Fruit fly (Drosophila melanogaster) whole organism, embryonic: ENCODE results near the gene ClC-c.

Source experiments
- ATbp ChIP-seq: fragments of 200-800 bp; sonication (Bioruptor generic); optimal IDR thresholded peaks from 2 replicates; lab custom pipeline; 2017; ENCODE audit warnings: missing biosample characterization, mild to moderate bottlenecking, missing genetic modification characterization, missing genetic modification reagents
- Atf-2 ChIP-seq: fragments of 200-800 bp; sonication (Bioruptor generic); optimal IDR thresholded peaks from 2 replicates; lab custom pipeline; 2016; ENCODE audit warnings: missing biosample characterization, missing genetic modification characterization
- Blimp-1 ChIP-seq: fragments of 200-800 bp; sonication (Bioruptor generic); optimal IDR thresholded peaks from 3 replicates; lab custom pipeline; 2018; ENCODE audit warnings: missing biosample characterization, missing genetic modification characterization, mild to moderate bottlenecking, moderate library complexity, missing genetic modification reagents
- CG12299 ChIP-seq: fragments of 200-800 bp; sonication (Bioruptor generic); optimal IDR thresholded peaks from 2 replicates; lab custom pipeline; 2018; ENCODE audit warnings: missing biosample characterization, mild to moderate bottlenecking, missing genetic modification characterization
- CG14014 ChIP-seq: fragments of 200-800 bp; sonication (Bioruptor generic); IDR thresholded peaks from 2 replicates; pipeline ENCODE4 v1.3.6; 2022; ENCODE audit warnings: missing biosample characterization, missing genetic modification characterization
- CG14441 ChIP-seq: fragments of 200-800 bp; sonication (Bioruptor generic); IDR thresholded peaks from 2 replicates; pipeline ENCODE4 v1.3.6; 2022; ENCODE audit warnings: missing biosample characterization, missing genetic modification characterization
- CG16813 ChIP-seq: fragments of 200-800 bp; sonication (Bioruptor generic); IDR thresholded peaks from 3 replicates; pipeline ENCODE4 v1.3.6; 2022; ENCODE audit warnings: missing biosample characterization, missing genetic modification characterization; ENCODE audit not compliant: partially characterized antibody
- CG17612 ChIP-seq: fragments of 200-800 bp; sonication (Bioruptor generic); IDR thresholded peaks from 2 replicates; pipeline ENCODE4 v1.3.6; 2022; ENCODE audit warnings: missing biosample characterization, missing genetic modification characterization
- CG17802 ChIP-seq: fragments of 200-800 bp; sonication (Bioruptor generic); optimal IDR thresholded peaks from 2 replicates; lab custom pipeline; 2018; ENCODE audit warnings: missing biosample characterization, mild to moderate bottlenecking, missing genetic modification characterization, moderate library complexity
- CG18476 ChIP-seq: fragments of 200-800 bp; sonication (Bioruptor generic); optimal IDR thresholded peaks from 2 replicates; lab custom pipeline; 2016; ENCODE audit warnings: missing biosample characterization, mild to moderate bottlenecking, missing genetic modification characterization
- CG2199 ChIP-seq: fragments of 200-800 bp; sonication (Bioruptor generic); IDR thresholded peaks from 3 replicates; pipeline ENCODE4 v1.3.6; 2022; ENCODE audit warnings: missing biosample characterization, missing genetic modification characterization
- CG30020 ChIP-seq: fragments of 200-800 bp; optimal IDR thresholded peaks from 2 replicates; lab custom pipeline; 2019; ENCODE audit warnings: missing biosample characterization, mild to moderate bottlenecking, missing genetic modification characterization, moderate library complexity
- CG4328 ChIP-seq: fragments of 200-800 bp; sonication (Bioruptor generic); optimal IDR thresholded peaks from 3 replicates; lab custom pipeline; 2017; ENCODE audit warnings: missing biosample characterization, missing genetic modification reagents, missing genetic modification characterization
- CG4424 ChIP-seq: fragments of 200-800 bp; sonication (Bioruptor generic); optimal IDR thresholded peaks from 3 replicates; lab custom pipeline; 2016; ENCODE audit warnings: missing biosample characterization, missing genetic modification characterization
- CG6254 ChIP-seq: fragments of 200-800 bp; sonication (Bioruptor generic); optimal IDR thresholded peaks from 3 replicates; lab custom pipeline; 2017; ENCODE audit warnings: mild to moderate bottlenecking, missing biosample characterization, missing genetic modification reagents, missing genetic modification characterization
- CG7839 ChIP-seq: fragments of 200-800 bp; sonication (Bioruptor generic); optimal IDR thresholded peaks from 3 replicates; lab custom pipeline; 2018; ENCODE audit warnings: missing biosample characterization, mild to moderate bottlenecking, missing genetic modification characterization, moderate library complexity
- CG8944 ChIP-seq: fragments of 200-800 bp; sonication (Bioruptor generic); optimal IDR thresholded peaks from 3 replicates; lab custom pipeline; 2016; ENCODE audit warnings: missing biosample characterization, missing genetic modification characterization
- CoRest ChIP-seq: fragments of 200-800 bp; sonication (Bioruptor generic); optimal IDR thresholded peaks from 3 replicates; lab custom pipeline; 2018; ENCODE audit warnings: missing biosample characterization, mild to moderate bottlenecking, missing genetic modification characterization, moderate library complexity
- Ets97D ChIP-seq: fragments of 200-800 bp; sonication (Bioruptor generic); optimal IDR thresholded peaks from 3 replicates; lab custom pipeline; 2016; ENCODE audit warnings: missing biosample characterization, missing genetic modification characterization
- HLH3B ChIP-seq: fragments of 200-800 bp; sonication (Bioruptor generic); IDR thresholded peaks from 2 replicates; pipeline ENCODE4 v1.3.6; 2022; ENCODE audit warnings: missing biosample characterization, missing genetic modification characterization
- HLH54F ChIP-seq: fragments of 200-800 bp; sonication (Bioruptor generic); optimal IDR thresholded peaks from 3 replicates; lab custom pipeline; 2016; ENCODE audit warnings: missing biosample characterization, missing genetic modification characterization
- Hey ChIP-seq: fragments of 200-800 bp; sonication (Bioruptor generic); optimal IDR thresholded peaks from 3 replicates; lab custom pipeline; 2018; ENCODE audit warnings: missing biosample characterization, mild to moderate bottlenecking, missing genetic modification characterization
- Meics ChIP-seq: fragments of 200-800 bp; sonication (Bioruptor generic); optimal IDR thresholded peaks from 2 replicates; lab custom pipeline; 2017; ENCODE audit warnings: missing biosample characterization, mild to moderate bottlenecking, missing genetic modification characterization
- Myb ChIP-seq: fragments of 200-800 bp; sonication (Bioruptor generic); optimal IDR thresholded peaks from 2 replicates; lab custom pipeline; 2016; ENCODE audit warnings: missing biosample characterization, missing genetic modification characterization
- NC2β ChIP-seq: fragments of 200-800 bp; sonication (Bioruptor generic); optimal IDR thresholded peaks from 2 replicates; lab custom pipeline; 2016; ENCODE audit warnings: missing biosample characterization, missing genetic modification characterization
- Opbp ChIP-seq: fragments of 200-800 bp; sonication (Bioruptor generic); IDR thresholded peaks from 3 replicates; pipeline ENCODE4 v1.3.6; 2022; ENCODE audit warnings: missing biosample characterization, missing genetic modification characterization; ENCODE audit not compliant: partially characterized antibody
- PHDP ChIP-seq: fragments of 200-800 bp; sonication (Bioruptor generic); optimal IDR thresholded peaks from 3 replicates; lab custom pipeline; 2018; ENCODE audit warnings: missing biosample characterization, mild to moderate bottlenecking, missing genetic modification characterization, moderate library complexity
- Sox100B ChIP-seq: fragments of 200-800 bp; sonication (Bioruptor generic); optimal IDR thresholded peaks from 3 replicates; lab custom pipeline; 2018; ENCODE audit warnings: missing biosample characterization, mild to moderate bottlenecking, missing genetic modification characterization
- abd-A ChIP-seq: fragments of 200-800 bp; sonication (Bioruptor generic); optimal IDR thresholded peaks from 3 replicates; lab custom pipeline; 2019; ENCODE audit warnings: missing biosample characterization, mild to moderate bottlenecking, missing genetic modification characterization, moderate library complexity
- bigmax ChIP-seq: fragments of 200-800 bp; sonication (Bioruptor generic); optimal IDR thresholded peaks from 2 replicates; lab custom pipeline; 2018; ENCODE audit warnings: missing biosample characterization, mild to moderate bottlenecking, missing genetic modification characterization
- croc ChIP-seq: fragments of 200-800 bp; sonication (Bioruptor generic); conservative IDR thresholded peaks from 3 replicates; pipeline ENCODE4 v1.3.6; 2022; ENCODE audit warnings: missing biosample characterization, missing genetic modification characterization
- cwo ChIP-seq: fragments of 200-800 bp; sonication (Bioruptor generic); optimal IDR thresholded peaks from 3 replicates; lab custom pipeline; 2017; ENCODE audit warnings: missing biosample characterization, missing genetic modification characterization, mild to moderate bottlenecking, moderate library complexity, missing genetic modification reagents
- dimm ChIP-seq: fragments of 200-800 bp; sonication (Bioruptor generic); IDR thresholded peaks from 2 replicates; pipeline ENCODE4 v1.3.6; 2022; ENCODE audit warnings: missing biosample characterization, missing genetic modification characterization
- dpn ChIP-seq, 2 experiments: fragments of 200-800 bp; sonication (Bioruptor generic); optimal IDR thresholded peaks; 3 replicates each; lab custom pipeline; 2016; ENCODE audit warnings: missing biosample characterization in 2 of 2, missing genetic modification characterization in 2 of 2
- ewg ChIP-seq: fragments of 200-800 bp; sonication (Bioruptor generic); optimal IDR thresholded peaks from 3 replicates; lab custom pipeline; 2017; ENCODE audit warnings: mild to moderate bottlenecking, missing biosample characterization, missing genetic modification reagents, missing genetic modification characterization
- hb ChIP-seq: fragments of 200-800 bp; sonication (Bioruptor generic); IDR thresholded peaks from 3 replicates; pipeline ENCODE4 v1.3.6; 2022; ENCODE audit warnings: missing biosample characterization, missing genetic modification characterization; ENCODE audit not compliant: partially characterized antibody
- her ChIP-seq: fragments of 200-800 bp; sonication (Bioruptor generic); optimal IDR thresholded peaks from 2 replicates; lab custom pipeline; 2016; ENCODE audit warnings: missing biosample characterization, missing genetic modification characterization
- kay ChIP-seq: fragments of 200-800 bp; sonication (Bioruptor generic); optimal IDR thresholded peaks from 2 replicates; lab custom pipeline; 2016; ENCODE audit warnings: missing biosample characterization, missing genetic modification characterization
- klu ChIP-seq: fragments of 200-800 bp; sonication (Bioruptor generic); IDR thresholded peaks from 2 replicates; pipeline ENCODE4 v1.3.6; 2022; ENCODE audit warnings: missing biosample characterization, missing genetic modification characterization
- odd ChIP-seq: fragments of 200-800 bp; sonication (Bioruptor generic); optimal IDR thresholded peaks from 2 replicates; lab custom pipeline; 2017; ENCODE audit warnings: missing biosample characterization, mild to moderate bottlenecking, missing genetic modification characterization
- phol ChIP-seq: fragments of 200-800 bp; sonication (Bioruptor generic); optimal IDR thresholded peaks from 3 replicates; lab custom pipeline; 2018; ENCODE audit warnings: missing biosample characterization, mild to moderate bottlenecking, missing genetic modification characterization, moderate library complexity
- psq ChIP-seq: fragments of 200-800 bp; sonication (Bioruptor generic); optimal IDR thresholded peaks from 2 replicates; lab custom pipeline; 2017; ENCODE audit warnings: missing biosample characterization, missing genetic modification characterization
- pum ChIP-seq: fragments of 200-800 bp; sonication (Bioruptor generic); optimal IDR thresholded peaks from 2 replicates; lab custom pipeline; 2016; ENCODE audit warnings: missing biosample characterization, missing genetic modification characterization
- sc ChIP-seq, 3 experiments: fragments of >200 bp in 2 of 3; fragments of 200-800 bp in 1 of 3; sonication (Bioruptor generic) in 1 of 3; optimal IDR thresholded peaks; 2 replicates in 2 of 3; 3 replicates in 1 of 3; lab custom pipeline; 2017; ENCODE audit warnings: mild to moderate bottlenecking in 1 of 3, missing biosample characterization in 1 of 3, missing genetic modification characterization in 1 of 3, missing genetic modification reagents in 1 of 3
- slp2 ChIP-seq: fragments of 200-800 bp; sonication (Bioruptor generic); optimal IDR thresholded peaks from 2 replicates; lab custom pipeline; 2016; ENCODE audit warnings: missing biosample characterization, missing genetic modification characterization
- sob ChIP-seq: fragments of 200-800 bp; sonication (Bioruptor generic); IDR thresholded peaks from 2 replicates; pipeline ENCODE4 v1.3.6; 2022; ENCODE audit warnings: missing biosample characterization, missing genetic modification characterization
- ttk ChIP-seq: fragments of 200-800 bp; sonication (Bioruptor generic); IDR thresholded peaks from 2 replicates; pipeline ENCODE4 v2.1.2; 2022; ENCODE audit warnings: missing biosample characterization, missing genetic modification characterization
- wor ChIP-seq: fragments of 200-800 bp; sonication (Bioruptor generic); IDR thresholded peaks from 2 replicates; pipeline ENCODE4 v1.3.6; 2022; ENCODE audit warnings: missing biosample characterization, missing genetic modification characterization

ClC-c gene

dm6 chr3L:16113607-16114337 lies 23.5 kb downstream of the ClC-c start (continued):
- TF ChIP-seq kay (GFP tag; lab: Kevin White, UChicago) (peak; percentile 83), CG4424 (GFP tag; lab: Kevin White, UChicago) (peak; percentile 71), her (GFP tag; lab: Kevin White, UChicago) (peak; percentile 59), CG14014 (GFP tag; lab: Robert Waterston, UW) (peak; percentile 80), ttk (GFP tag; lab: Robert Waterston, UW) (peak; percentile 63), sob (peak; percentile 89), sc (optimal IDR thresholded peaks at IDR 0.05; lab: Kevin White, UChicago) (no peak), sc (GFP tag; optimal IDR thresholded peaks at IDR 0.05; lab: Kevin White, UChicago) (peak; percentile 0), CG7839 (tag; lab: Kevin White, UChicago) (no peak), pum (GFP tag; lab: Kevin White, UChicago) (peak; percentile 84), psq (peak; percentile 91), cwo (GFP tag; lab: Kevin White, UChicago) (peak; percentile 80), abd-A (tag; lab: Kevin White, UChicago) (no peak), ewg (GFP tag; lab: Kevin White, UChicago) (peak; percentile 97), croc (GFP tag; lab: Robert Waterston, UW) (peak; percentile 39; the same call in 2 of the 3 replicates), PHDP (tag; lab: Kevin White, UChicago) (peak; percentile 86), CG14441 (GFP tag; lab: Robert Waterston, UW) (peak; percentile 77), klu (peak; percentile 55; the same call in 1 of the 2 replicates), wor (peak; percentile 41), dimm (GFP tag; lab: Robert Waterston, UW) (peak; percentile 45; the same call in 1 of the 2 replicates), Opbp (GFP tag; lab: Robert Waterston, UW) (peak; percentile 79; the same call in 2 of the 3 replicates), bigmax (peak; percentile 50), NC2β (GFP tag; lab: Kevin White, UChicago) (peak; percentile 73), Myb (GFP tag; lab: Kevin White, UChicago) (peak; percentile 33), odd (GFP tag; lab: Kevin White, UChicago) (no peak), CG16813 (GFP tag; lab: Robert Waterston, UW) (peak; percentile 70), hb (GFP tag; lab: Robert Waterston, UW) (no peak), HLH54F (GFP tag; lab: Kevin White, UChicago) (peak; percentile 91), Blimp-1 (GFP tag; lab: Kevin White, UChicago) (no peak), phol (tag; lab: Kevin White, UChicago) (peak; percentile 100), slp2 (GFP tag; lab: Kevin White, UChicago) (peak; percentile 65), dpn (GFP tag; optimal IDR thresholded peaks at IDR 0.05; lab: Kevin White, UChicago) (peak; percentile 83 to 91), CG17612 (GFP tag; lab: Robert Waterston, UW) (no peak), CG4328 (GFP tag; lab: Kevin White, UChicago) (peak; percentile 89), Atf-2 (GFP tag; lab: Kevin White, UChicago) (peak; percentile 73), ATbp (GFP tag; lab: Kevin White, UChicago) (no peak), CoRest (tag; lab: Kevin White, UChicago) (peak; percentile 81), Meics (peak; percentile 85), CG18476 (GFP tag; lab: Kevin White, UChicago) (peak; percentile 72), CG8944 (peak; percentile 75), CG30020 (tag; lab: Kevin White, UChicago) (peak; percentile 59), Ets97D (GFP tag; lab: Kevin White, UChicago) (peak; percentile 92), Sox100B (GFP tag; lab: Kevin White, UChicago) (no peak), CG2199 (peak; percentile 78; the same call in 2 of the 3 replicates), CG12299 (no peak), CG6254 (peak; percentile 55), HLH3B (GFP tag; lab: Robert Waterston, UW) (peak; percentile 75), Hey (tag; lab: Kevin White, UChicago) (no peak), CG17802 (tag; lab: Kevin White, UChicago) (no peak)
